Worm (Caenorhabditis elegans) whole organism, young adult: Measurements from ENCODE around the gene lin-66.

ENCODE experiments used
- B0019.2 ChIP-seq: fragments of 200-800 bp; sonication (Bioruptor generic); conservative IDR thresholded peaks from 2 replicates; pipeline ENCODE4 v1.3.6; 2022; ENCODE audit warnings: missing genetic modification reagents, missing genetic modification characterization, missing compliant biosample characterization
- C17E4.6 ChIP-seq: fragments of 200-800 bp; sonication (Bioruptor generic); IDR thresholded peaks from 2 replicates; pipeline ENCODE4 v1.3.6; 2022; ENCODE audit warnings: missing genetic modification reagents, missing genetic modification characterization, missing compliant biosample characterization
- D2030.7 ChIP-seq: fragments of 200-800 bp; sonication (Bioruptor generic); IDR thresholded peaks from 2 replicates; pipeline ENCODE4 v1.3.6; 2022; ENCODE audit warnings: missing genetic modification reagents, missing genetic modification characterization, missing compliant biosample characterization
- F33H1.4 ChIP-seq: fragments of 200-800 bp; sonication (Bioruptor generic); IDR thresholded peaks from 2 replicates; pipeline ENCODE4 v1.3.6; 2022; ENCODE audit warnings: missing genetic modification reagents, missing genetic modification characterization, missing compliant biosample characterization
- F49E8.2 ChIP-seq: sonication (generic microtip); optimal IDR thresholded peaks from 3 replicates; lab custom pipeline; 2017; ENCODE audit warnings: missing genetic modification characterization, mild to moderate bottlenecking, missing compliant biosample characterization, antibody characterized with exemption, moderate library complexity; ENCODE audit not compliant: insufficient read depth
- F55B11.4 ChIP-seq: sonication (generic microtip); optimal IDR thresholded peaks from 2 replicates; lab custom pipeline; 2016; ENCODE audit warnings: missing compliant biosample characterization, missing genetic modification characterization, borderline replicate concordance; ENCODE audit not compliant: insufficient read depth
- F57A8.1 ChIP-seq: fragments of 200-800 bp; sonication (Bioruptor generic); optimal IDR thresholded peaks from 2 replicates; lab custom pipeline; 2018; ENCODE audit warnings: mild to moderate bottlenecking, missing genetic modification characterization, moderate library complexity, missing compliant biosample characterization
- F57C9.4 ChIP-seq: sonication (generic microtip); optimal IDR thresholded peaks from 2 replicates; lab custom pipeline; 2017; ENCODE audit warnings: mild to moderate bottlenecking, missing genetic modification characterization, missing compliant biosample characterization
- K11D2.4 ChIP-seq: fragments of 200-800 bp; sonication (Bioruptor generic); IDR thresholded peaks from 2 replicates; pipeline ENCODE4 v1.3.6; 2022; ENCODE audit warnings: missing genetic modification reagents, missing genetic modification characterization, missing compliant biosample characterization
- T07F8.4 ChIP-seq: sonication (generic microtip); optimal IDR thresholded peaks from 2 replicates; lab custom pipeline; 2016; ENCODE audit warnings: mild to moderate bottlenecking, missing genetic modification characterization, moderate library complexity, missing compliant biosample characterization
- Y53F4B.3 ChIP-seq: fragments of 200-800 bp; sonication (Bioruptor generic); IDR thresholded peaks from 2 replicates; pipeline ENCODE4 v1.3.6; 2022; ENCODE audit warnings: missing genetic modification reagents, missing genetic modification characterization, missing compliant biosample characterization
- Y53G8AR.9 ChIP-seq: fragments of 200-800 bp; sonication (Bioruptor generic); conservative IDR thresholded peaks from 2 replicates; pipeline ENCODE4 v1.3.6; 2022; ENCODE audit warnings: missing genetic modification reagents, missing genetic modification characterization, missing compliant biosample characterization
- Y56A3A.18 ChIP-seq: fragments of 200-800 bp; sonication (Bioruptor generic); IDR thresholded peaks from 2 replicates; pipeline ENCODE4 v1.3.6; 2022; ENCODE audit warnings: missing genetic modification reagents, missing genetic modification characterization, missing compliant biosample characterization
- Y67H2A.10 ChIP-seq: fragments of 200-800 bp; sonication (Bioruptor generic); conservative IDR thresholded peaks from 2 replicates; pipeline ENCODE4 v1.3.6; 2022; ENCODE audit warnings: missing genetic modification reagents, missing genetic modification characterization, missing compliant biosample characterization
- aptf-2 ChIP-seq: fragments of 200-800 bp; sonication (Bioruptor generic); conservative IDR thresholded peaks from 2 replicates; pipeline ENCODE4 v1.3.6; 2022; ENCODE audit warnings: missing genetic modification reagents, missing genetic modification characterization, missing compliant biosample characterization
- attf-5 ChIP-seq: fragments of 200-800 bp; sonication (Bioruptor generic); optimal IDR thresholded peaks from 2 replicates; lab custom pipeline; 2018; ENCODE audit warnings: mild to moderate bottlenecking, missing genetic modification characterization, missing compliant biosample characterization
- attf-6 ChIP-seq: fragments of 200-800 bp; sonication (Bioruptor generic); IDR thresholded peaks from 2 replicates; pipeline ENCODE4 v1.3.6; 2022; ENCODE audit warnings: missing genetic modification reagents, missing genetic modification characterization, missing compliant biosample characterization
- ceh-100 ChIP-seq: fragments of 200-800 bp; sonication (Bioruptor generic); IDR thresholded peaks from 2 replicates; pipeline ENCODE4 v1.3.6; 2022; ENCODE audit warnings: missing genetic modification reagents, missing genetic modification characterization, missing compliant biosample characterization
- ceh-27 ChIP-seq: fragments of 200-800 bp; sonication (Bioruptor generic); optimal IDR thresholded peaks from 2 replicates; lab custom pipeline; 2018; ENCODE audit warnings: mild to moderate bottlenecking, missing genetic modification characterization, moderate library complexity, missing compliant biosample characterization
- ceh-40 ChIP-seq: fragments of 200-800 bp; sonication (Bioruptor generic); IDR thresholded peaks from 2 replicates; pipeline ENCODE4 v1.3.6; 2022; ENCODE audit warnings: missing genetic modification characterization, missing compliant biosample characterization
- chd-7 ChIP-seq: sonication (generic microtip); optimal IDR thresholded peaks from 2 replicates; lab custom pipeline; 2016; ENCODE audit warnings: mild to moderate bottlenecking, missing genetic modification characterization, moderate library complexity, missing compliant biosample characterization
- die-1 ChIP-seq: sonication (generic microtip); optimal IDR thresholded peaks from 2 replicates; lab custom pipeline; 2016; ENCODE audit warnings: missing genotype, mild to moderate bottlenecking, missing genetic modification characterization, missing compliant biosample characterization
- dox-1 ChIP-seq: fragments of 200-800 bp; sonication (Bioruptor generic); IDR thresholded peaks from 2 replicates; pipeline ENCODE4 v1.3.6; 2022; ENCODE audit warnings: missing genetic modification reagents, missing genetic modification characterization, missing compliant biosample characterization
- efl-1 ChIP-seq: fragments of 150-350 bp; optimal IDR thresholded peaks from 2 replicates; lab custom pipeline; 2014; ENCODE audit warnings: missing biosample characterization, missing genetic modification reagents, missing genetic modification characterization
- fkh-3 ChIP-seq: sonication (generic microtip); optimal IDR thresholded peaks from 2 replicates; lab custom pipeline; 2016; ENCODE audit warnings: mild to moderate bottlenecking, missing genetic modification characterization, missing compliant biosample characterization
- him-1 ChIP-seq: sonication (generic microtip); optimal IDR thresholded peaks from 2 replicates; lab custom pipeline; 2016; ENCODE audit warnings: missing genotype, missing genetic modification reagents, missing genetic modification characterization, missing compliant biosample characterization
- hlh-12 ChIP-seq: sonication (generic microtip); optimal IDR thresholded peaks from 2 replicates; lab custom pipeline; 2016; ENCODE audit warnings: missing genetic modification characterization, missing compliant biosample characterization
- hmg-20 ChIP-seq: fragments of 200-800 bp; sonication (Bioruptor generic); IDR thresholded peaks from 2 replicates; pipeline ENCODE4 v1.3.6; 2022; ENCODE audit warnings: missing genetic modification reagents, missing genetic modification characterization, missing compliant biosample characterization
- hsf-1 ChIP-seq: fragments of 200-800 bp; sonication (Bioruptor generic); IDR thresholded peaks from 2 replicates; pipeline ENCODE4 v1.3.6; 2022; ENCODE audit warnings: missing genetic modification reagents, missing genetic modification characterization, missing compliant biosample characterization
- let-526 ChIP-seq: fragments of 200-800 bp; sonication (Bioruptor generic); IDR thresholded peaks from 2 replicates; pipeline ENCODE4 v1.3.6; 2022; ENCODE audit warnings: missing genetic modification reagents, missing genetic modification characterization, missing compliant biosample characterization
- lin-35 ChIP-seq, 3 experiments: fragments of 150-350 bp in 2 of 3; sonication (generic microtip) in 1 of 3; optimal IDR thresholded peaks; 2 replicates each; lab custom pipeline; 2014 to 2018; ENCODE audit warnings: missing biosample characterization in 3 of 3, missing genetic modification characterization in 3 of 3, missing genetic modification reagents in 3 of 3
- lin-54 ChIP-seq: fragments of 200-800 bp; sonication (Bioruptor generic); optimal IDR thresholded peaks from 2 replicates; lab custom pipeline; 2018; ENCODE audit warnings: mild to moderate bottlenecking, missing genetic modification characterization, missing compliant biosample characterization
- madf-6 ChIP-seq: fragments of 200-800 bp; sonication (Bioruptor generic); IDR thresholded peaks from 2 replicates; pipeline ENCODE4 v1.3.6; 2022; ENCODE audit warnings: missing genetic modification reagents, missing genetic modification characterization, missing compliant biosample characterization
- madf-8 ChIP-seq: fragments of 200-800 bp; sonication (Bioruptor generic); conservative IDR thresholded peaks from 2 replicates; pipeline ENCODE4 v1.3.6; 2022; ENCODE audit warnings: missing genetic modification reagents, missing genetic modification characterization, missing compliant biosample characterization
- nhr-120 ChIP-seq: fragments of 200-800 bp; sonication (Bioruptor generic); IDR thresholded peaks from 2 replicates; pipeline ENCODE4 v1.3.6; 2022; ENCODE audit warnings: missing genetic modification characterization, missing compliant biosample characterization
- nhr-27 ChIP-seq: fragments of 200-800 bp; sonication (Bioruptor generic); optimal IDR thresholded peaks from 2 replicates; lab custom pipeline; 2018; ENCODE audit warnings: mild to moderate bottlenecking, missing genetic modification characterization, moderate library complexity, missing compliant biosample characterization
- pbrm-1 ChIP-seq: fragments of 200-800 bp; sonication (Bioruptor generic); IDR thresholded peaks from 2 replicates; pipeline ENCODE4 v1.3.6; 2022; ENCODE audit warnings: missing genetic modification reagents, missing genetic modification characterization, missing compliant biosample characterization
- rcor-1 ChIP-seq: fragments of 200-800 bp; sonication (Bioruptor generic); IDR thresholded peaks from 2 replicates; pipeline ENCODE4 v1.3.6; 2022; ENCODE audit warnings: missing genetic modification reagents, missing genetic modification characterization, missing compliant biosample characterization
- repo-1 ChIP-seq: sonication (generic microtip); optimal IDR thresholded peaks from 2 replicates; lab custom pipeline; 2017; ENCODE audit warnings: mild to moderate bottlenecking, missing genetic modification characterization, missing compliant biosample characterization
- sea-2 ChIP-seq: fragments of 200-800 bp; sonication (Bioruptor generic); IDR thresholded peaks from 2 replicates; pipeline ENCODE4 v1.3.6; 2022; ENCODE audit warnings: missing genetic modification characterization, missing compliant biosample characterization
- snpc-1.1 ChIP-seq: sonication (generic microtip); optimal IDR thresholded peaks from 2 replicates; lab custom pipeline; 2017; ENCODE audit warnings: missing genetic modification characterization, mild to moderate bottlenecking, missing compliant biosample characterization, antibody characterized with exemption, moderate library complexity, missing genotype, missing genetic modification reagents; ENCODE audit not compliant: insufficient read depth
- snpc-3.4 ChIP-seq: sonication (generic microtip); optimal IDR thresholded peaks from 2 replicates; lab custom pipeline; 2017; ENCODE audit warnings: missing genetic modification characterization, mild to moderate bottlenecking, missing compliant biosample characterization, antibody characterized with exemption, moderate library complexity, missing genotype, missing genetic modification reagents
- snpc-4 ChIP-seq, 5 experiments: fragments of 150-350 bp in 1 of 5; sonication (generic microtip) in 4 of 5; optimal IDR thresholded peaks; 2 replicates each; lab custom pipeline; 2014 to 2018; ENCODE audit warnings: missing genetic modification characterization in 5 of 5, missing biosample characterization in 3 of 5, antibody characterized with exemption in 2 of 5, mild to moderate bottlenecking in 2 of 5, missing compliant biosample characterization in 2 of 5, missing genotype in 2 of 5, moderate library complexity in 2 of 5, missing genetic modification reagents in 1 of 5
- sptf-2 ChIP-seq: fragments of 200-800 bp; sonication (Bioruptor generic); optimal IDR thresholded peaks from 2 replicates; lab custom pipeline; 2018; ENCODE audit warnings: mild to moderate bottlenecking, missing genetic modification characterization, missing compliant biosample characterization
- tbx-9 ChIP-seq: sonication (generic microtip); optimal IDR thresholded peaks from 2 replicates; lab custom pipeline; 2016; ENCODE audit warnings: borderline replicate concordance, missing genetic modification characterization, inconsistent platforms, missing compliant biosample characterization
- zim-3 ChIP-seq: sonication (generic microtip); optimal IDR thresholded peaks from 2 replicates; lab custom pipeline; 2017; ENCODE audit warnings: mild to moderate bottlenecking, missing genetic modification characterization, moderate library complexity, missing compliant biosample characterization
- ztf-28 ChIP-seq: fragments of 200-800 bp; sonication (Bioruptor generic); IDR thresholded peaks from 2 replicates; pipeline ENCODE4 v1.3.6; 2022; ENCODE audit warnings: missing genetic modification reagents, missing genetic modification characterization, missing compliant biosample characterization

Gene lin-66

DNA sequence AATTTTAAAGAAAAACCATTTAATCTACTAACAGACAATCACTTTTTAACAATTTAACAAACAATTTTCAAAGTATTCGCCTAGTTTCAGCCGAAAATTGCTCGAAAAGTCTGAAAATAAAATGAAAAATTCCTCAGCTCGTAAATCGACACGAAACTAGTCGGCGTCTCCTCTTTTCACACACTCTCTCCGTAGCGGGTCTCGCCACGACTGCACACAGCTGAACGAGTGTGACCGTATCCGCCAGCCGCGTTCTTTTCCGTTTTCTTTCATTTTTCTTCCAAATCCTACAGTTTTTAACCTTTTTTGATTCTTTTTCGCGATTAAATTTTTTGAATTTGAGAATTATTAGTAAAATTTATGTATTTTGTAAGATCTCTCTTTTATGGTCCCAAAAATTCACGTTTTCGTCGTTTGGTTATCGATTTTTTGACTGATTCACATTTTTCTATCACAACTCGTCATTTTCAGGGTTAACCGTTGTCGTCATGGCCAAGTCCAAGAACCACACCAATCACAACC lies 6.1 kb upstream of the lin-66 start, which contains the start of gene rpl-29 (continued):
- TF ChIP-seq efl-1 (GFP tag; lab: Kevin White, UChicago) (peak; percentile 63), him-1 (peak; percentile 17), madf-6 (GFP tag; lab: Robert Waterston, UW) (peak; percentile 94), chd-7 (tag; lab: Kevin White, UChicago) (no peak), repo-1 (peak; percentile 50), snpc-1.1 (tag; lab: Kevin White, UChicago) (peak; percentile 67), Y53F4B.3 (GFP tag; lab: Robert Waterston, UW) (no peak), hsf-1 (GFP tag; lab: Robert Waterston, UW) (peak; percentile 72), ceh-27 (peak; percentile 62), F55B11.4 (tag; lab: Kevin White, UChicago) (no peak), hlh-12 (tag; lab: Kevin White, UChicago) (no peak), F49E8.2 (tag; lab: Kevin White, UChicago) (peak; percentile 80), snpc-3.4 (tag; lab: Kevin White, UChicago) (peak; percentile 89), snpc-4 (GFP tag; optimal IDR thresholded peaks at IDR 0.05; lab: Kevin White, UChicago) (peak; percentile 93), snpc-4 (tag; optimal IDR thresholded peaks at IDR 0.05; lab: Kevin White, UChicago) (peak; percentile 69 to 96 (median 94)), fkh-3 (tag; lab: Kevin White, UChicago) (no peak), aptf-2 (GFP tag; lab: Robert Waterston, UW) (no peak), nhr-27 (tag; lab: Kevin White, UChicago) (no peak), Y53G8AR.9 (GFP tag; lab: Robert Waterston, UW) (peak; percentile 85), zim-3 (no peak), Y56A3A.18 (peak; percentile 52; the same call in 1 of the 2 replicates), ceh-100 (GFP tag; lab: Robert Waterston, UW) (peak; percentile 71), T07F8.4 (no peak), let-526 (GFP tag; lab: Robert Waterston, UW) (no peak), sea-2 (no peak), dox-1 (GFP tag; lab: Robert Waterston, UW) (peak; percentile 91), tbx-9 (tag; lab: Kevin White, UChicago) (no peak), nhr-120 (GFP tag; lab: Robert Waterston, UW) (no peak), hmg-20 (GFP tag; lab: Robert Waterston, UW) (peak; percentile 70; the same call in 1 of the 2 replicates), sptf-2 (GFP tag; lab: Kevin White, UChicago) (no peak), F57C9.4 (tag; lab: Kevin White, UChicago) (no peak), attf-5 (GFP tag; lab: Kevin White, UChicago) (peak; percentile 49), ceh-40 (GFP tag; lab: Robert Waterston, UW) (no peak), attf-6 (GFP tag; lab: Robert Waterston, UW) (peak; percentile 97), Y67H2A.10 (GFP tag; lab: Robert Waterston, UW) (no peak), lin-54 (GFP tag; lab: Kevin White, UChicago) (peak; percentile 83), F57A8.1 (GFP tag; lab: Kevin White, UChicago) (no peak), F33H1.4 (GFP tag; lab: Robert Waterston, UW) (peak; percentile 99), D2030.7 (GFP tag; lab: Robert Waterston, UW) (peak; percentile 83), ztf-28 (GFP tag; lab: Robert Waterston, UW) (no peak), C17E4.6 (GFP tag; lab: Robert Waterston, UW) (0 out of 2 replicates have a peak, but pooled peaks have one; percentile 34), B0019.2 (peak; percentile 90), K11D2.4 (GFP tag; lab: Robert Waterston, UW) (peak; percentile 38; the same call in 1 of the 2 replicates), die-1 (tag; lab: Kevin White, UChicago) (no peak), lin-35 (GFP tag; optimal IDR thresholded peaks at IDR 0.05; lab: Kevin White, UChicago) (peak in 2 of 3 experiments; percentile 37 to 69), pbrm-1 (GFP tag; lab: Robert Waterston, UW) (peak; percentile 80), madf-8 (GFP tag; lab: Robert Waterston, UW) (peak; percentile 78), rcor-1 (GFP tag; lab: Robert Waterston, UW) (peak; percentile 62)
